Worm (Caenorhabditis elegans) whole organism, dauer: ENCODE results near the gene T23B7.3.
"Not testable (repeated sequence)": the region's sequence is repeated elsewhere in the genome, so short reads cannot be mapped to it uniquely, and the experiment has no call there.

ENCODE experiments used
- unc-62 ChIP-seq: sonication (generic microtip); optimal IDR thresholded peaks from 2 replicates; lab custom pipeline; 2017; ENCODE audit warnings: missing biosample characterization, missing genetic modification reagents, missing genetic modification characterization

T23B7.3 gene

DNA sequence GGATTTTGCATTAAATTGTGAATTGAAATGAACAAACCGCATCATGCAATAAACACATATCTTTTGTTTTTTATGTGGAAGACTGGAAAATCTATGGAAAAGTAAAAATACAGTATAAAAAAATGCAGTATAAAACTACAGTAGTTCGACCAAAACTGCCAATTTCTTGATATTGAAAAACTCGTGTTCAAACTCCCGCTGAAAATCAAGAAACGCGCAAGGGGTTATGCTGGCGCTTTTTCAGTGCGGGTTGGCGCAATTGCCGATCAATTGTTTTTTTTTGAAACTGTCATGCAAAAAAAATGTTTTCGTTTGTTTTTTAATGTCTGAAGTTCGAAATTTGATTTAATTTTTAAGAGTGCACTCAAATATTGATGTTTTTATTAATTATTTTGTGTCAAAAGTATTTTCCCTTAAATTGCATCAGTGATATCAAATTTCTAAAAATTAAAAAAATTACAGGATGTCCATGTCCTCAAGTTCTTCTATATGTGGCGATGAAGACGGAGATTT lies 1.7 kb downstream of the T23B7.3 start, which contains the start of gene dnj-9:
Gene dnj-9, plus strand, starts transcription at position 463 of the 513 bp plus-strand sequence.
- TF ChIP-seq unc-62, result no peak

DNA sequence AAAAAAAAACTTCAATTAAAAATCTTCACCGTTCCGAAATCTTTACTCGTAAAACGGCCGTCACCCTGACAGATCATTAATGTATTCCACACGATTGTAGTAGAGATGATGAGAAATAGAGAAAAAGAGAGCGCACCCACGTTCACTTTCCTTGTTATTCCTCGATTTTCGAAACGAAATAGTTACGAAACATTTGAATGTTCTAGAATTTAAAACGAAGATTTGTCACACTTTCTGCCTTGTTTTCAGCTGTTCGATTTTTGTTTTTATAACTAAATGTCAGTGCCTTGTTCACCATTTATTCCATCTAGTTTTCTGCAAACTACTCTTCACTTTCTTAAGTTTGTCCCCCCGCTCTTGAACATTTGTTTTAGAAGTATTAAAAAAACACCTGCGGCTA lies 4.8 kb downstream of the T23B7.3 start:
- TF ChIP-seq unc-62, result no peak

DNA sequence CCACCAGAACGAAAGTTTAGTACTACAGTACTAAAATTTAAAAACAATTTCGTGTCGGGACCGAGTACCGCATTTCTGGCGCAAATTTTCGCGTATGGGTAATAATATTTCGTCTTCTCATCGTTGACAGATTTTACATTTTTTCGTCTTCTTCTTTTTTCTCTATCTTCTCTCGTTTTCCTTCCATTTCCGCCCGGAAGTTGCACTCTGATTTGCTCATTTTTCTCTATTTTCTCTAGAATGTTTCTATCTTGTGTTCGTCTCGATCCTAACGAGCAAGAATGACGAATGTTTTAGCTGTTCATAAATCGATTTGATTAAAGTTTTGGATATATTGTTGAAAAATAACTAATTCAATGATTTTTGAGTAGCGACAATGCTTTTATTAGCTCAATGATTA lies 5.5 kb downstream of the T23B7.3 start:
- no peak for TF ChIP-seq unc-62

DNA sequence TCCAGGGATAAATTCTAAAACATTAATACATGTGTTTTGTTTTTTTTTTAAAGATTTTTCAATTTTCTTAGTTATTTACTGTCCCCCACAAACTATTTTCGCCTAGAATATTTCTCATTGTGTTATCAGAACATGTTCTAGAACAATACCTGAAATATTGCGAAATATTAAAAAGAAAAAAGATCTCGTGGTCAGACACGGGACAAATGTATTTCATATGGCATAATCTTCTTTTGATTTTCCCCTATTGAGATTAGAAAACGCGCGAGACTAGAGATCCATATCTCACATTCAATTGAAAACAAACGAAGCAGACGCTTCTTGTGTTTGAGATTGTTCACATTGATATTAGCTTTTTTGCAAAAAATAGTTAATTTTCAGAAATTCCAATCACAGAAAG lies 6.1 kb downstream of the T23B7.3 start:
- TF ChIP-seq unc-62, result no peak

DNA sequence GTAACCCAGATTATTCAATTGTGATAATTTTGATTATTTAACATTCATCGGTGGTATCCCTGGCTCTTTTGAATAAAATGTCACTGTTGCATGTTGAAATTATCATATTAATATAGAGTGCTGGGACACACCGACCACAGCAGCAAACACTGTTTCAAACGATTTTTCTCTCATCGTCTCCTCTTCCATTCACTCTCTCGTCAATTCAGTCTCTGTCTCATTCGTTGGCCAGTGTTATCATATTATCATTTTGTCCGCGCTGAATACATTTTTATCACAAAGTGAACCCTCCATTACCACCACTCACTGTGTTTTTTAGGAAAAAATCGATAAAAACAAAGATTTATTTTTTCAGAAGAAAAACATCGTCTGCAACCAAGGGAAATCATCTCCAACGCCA lies 7.1 kb downstream of the T23B7.3 start:
- TF ChIP-seq unc-62, result no peak

DNA sequence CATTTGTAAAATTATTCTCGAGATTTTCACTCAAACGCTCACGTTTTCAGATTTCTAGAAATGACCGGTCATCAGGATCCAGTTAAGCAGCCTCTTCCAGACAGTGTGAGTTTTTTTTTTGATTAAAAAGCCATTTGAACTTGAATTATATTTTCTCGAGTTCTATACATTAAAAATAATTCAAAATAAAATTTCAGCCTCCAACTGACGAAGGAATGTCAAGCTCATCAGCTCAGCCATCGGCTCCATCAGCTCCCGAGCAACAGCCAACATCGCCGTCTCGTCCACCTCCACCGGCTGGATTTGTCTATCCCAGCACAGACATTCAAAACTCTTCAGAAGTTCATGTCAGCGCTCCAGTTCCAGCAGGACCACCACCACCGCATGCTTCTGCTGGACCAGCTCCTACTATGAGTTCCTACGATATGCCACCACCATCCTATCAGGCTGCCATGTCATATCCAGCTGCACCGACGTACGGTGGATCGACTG lies 7.9 kb downstream of the T23B7.3 start, which contains the start of gene F11G11.5:
Gene F11G11.5, plus strand, starts transcription at position 51 of the 492 bp plus-strand sequence.
- TF ChIP-seq unc-62, result no peak

DNA sequence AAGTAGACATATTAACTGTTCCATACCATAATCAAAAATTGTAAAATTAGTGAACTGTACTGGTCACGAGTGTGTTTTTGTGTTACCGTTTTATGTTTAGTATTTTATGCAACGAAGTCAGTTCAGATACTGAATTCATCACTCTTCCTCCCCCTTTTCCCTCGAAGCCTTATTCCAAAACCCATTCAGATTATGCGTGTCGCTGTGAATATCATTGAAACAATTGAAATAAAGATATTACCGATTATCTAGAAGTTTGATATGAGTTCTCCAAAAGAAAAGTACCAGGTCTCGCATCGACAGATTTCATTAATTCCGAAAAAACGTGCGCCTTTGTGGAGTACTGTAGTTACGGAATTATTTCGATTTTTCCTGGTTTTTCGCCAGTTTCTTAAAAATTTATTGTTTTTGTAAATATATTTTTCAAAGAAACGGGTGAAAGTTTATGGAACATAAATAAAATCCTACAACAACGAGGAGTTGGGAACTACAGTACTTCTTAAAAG lies 9.0 kb downstream of the T23B7.3 start:
- TF ChIP-seq unc-62, result no peak

DNA sequence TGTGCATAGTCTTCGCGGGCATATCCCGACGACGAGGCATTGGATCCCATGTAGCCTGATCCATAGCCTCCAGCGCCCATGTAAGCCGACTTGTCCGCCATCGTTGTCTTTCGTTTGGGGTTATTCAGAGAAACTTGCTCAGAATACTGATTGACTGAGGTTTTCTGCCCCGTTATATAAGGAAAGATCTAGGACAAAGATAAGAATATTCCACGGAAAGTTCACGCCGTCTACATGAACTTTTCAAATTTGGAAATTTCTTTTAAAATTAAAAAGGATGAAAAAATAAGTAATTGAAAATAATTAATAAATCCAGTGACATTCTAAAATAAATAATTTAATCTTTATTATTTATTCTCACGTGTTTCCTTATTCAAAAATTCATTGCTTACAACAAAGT lies 10.3 kb downstream of the T23B7.3 start, which contains the start of the genes nspd-5 and F11G11.4:
Gene nspd-5, minus strand, starts transcription at position 101 of the 400 bp plus-strand sequence.
Gene F11G11.4, plus strand, starts transcription at position 335 of the 400 bp plus-strand sequence.
- TF ChIP-seq unc-62, result not testable (repeated sequence)

DNA sequence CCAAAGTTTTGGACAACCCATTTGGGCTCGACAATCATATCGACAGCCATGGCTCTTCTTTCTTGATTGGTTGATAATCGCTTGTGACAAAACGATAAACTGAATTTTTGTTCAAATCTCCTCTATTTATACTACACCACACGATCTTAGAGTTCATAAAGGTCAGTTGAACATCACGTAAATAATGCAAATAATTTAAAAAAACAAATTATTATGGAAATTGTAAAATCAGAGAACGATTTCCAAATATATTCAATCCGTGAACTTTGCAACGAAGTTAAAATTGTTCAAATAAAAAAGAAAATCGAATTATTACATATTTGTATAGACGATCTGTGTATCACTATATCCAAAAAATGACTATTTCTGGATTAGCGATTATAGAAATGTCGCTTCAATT lies 13.4 kb downstream of the T23B7.3 start, which contains the start of the genes mpst-4 and F11G11.14:
Gene mpst-4, minus strand, starts transcription at position 101 of the 400 bp plus-strand sequence.
Gene F11G11.14, plus strand, starts transcription at position 325 of the 400 bp plus-strand sequence.
- TF ChIP-seq unc-62, result no peak

DNA sequence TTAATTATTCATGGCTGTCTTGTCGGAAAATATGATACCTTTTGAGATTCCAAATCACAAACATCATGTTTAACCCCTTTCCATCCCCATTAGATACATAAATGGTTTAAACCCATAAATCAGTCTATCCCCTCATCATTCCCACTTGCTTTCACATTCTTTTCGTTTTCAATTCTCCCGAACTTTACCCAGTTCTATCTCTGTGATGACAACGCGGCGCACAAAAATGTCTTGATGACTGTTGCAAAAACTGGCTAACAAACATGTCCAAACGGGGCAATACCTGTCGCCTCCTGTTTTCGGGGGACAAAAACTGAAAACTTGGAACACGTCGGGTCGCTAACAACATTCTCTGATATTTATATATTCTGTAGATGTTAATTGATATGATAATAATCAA lies 16.1 kb downstream of the T23B7.3 start:
- TF ChIP-seq unc-62, result no peak

DNA sequence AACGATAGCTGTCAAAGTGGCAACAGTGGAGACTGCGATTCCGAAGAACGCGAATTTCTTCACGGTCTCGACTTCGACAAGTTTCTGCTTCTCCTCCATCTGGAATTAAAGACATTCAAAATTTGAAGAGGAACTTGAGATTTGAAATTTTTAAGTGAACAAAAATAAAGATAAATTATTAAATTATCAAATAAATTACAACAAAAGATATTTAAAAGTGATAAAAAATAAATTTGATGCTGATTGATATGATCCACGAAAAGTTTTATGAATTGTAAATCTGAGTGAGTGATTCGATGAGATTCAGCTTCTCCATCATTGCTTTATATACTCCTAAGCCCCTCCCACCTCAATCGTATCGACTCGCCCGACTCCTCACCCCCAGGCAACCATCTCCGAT lies 17.5 kb downstream of the T23B7.3 start, which contains the start of gene col-17:
Gene col-17, minus strand, starts transcription at position 101 of the 400 bp plus-strand sequence.
- no peak for TF ChIP-seq unc-62

DNA sequence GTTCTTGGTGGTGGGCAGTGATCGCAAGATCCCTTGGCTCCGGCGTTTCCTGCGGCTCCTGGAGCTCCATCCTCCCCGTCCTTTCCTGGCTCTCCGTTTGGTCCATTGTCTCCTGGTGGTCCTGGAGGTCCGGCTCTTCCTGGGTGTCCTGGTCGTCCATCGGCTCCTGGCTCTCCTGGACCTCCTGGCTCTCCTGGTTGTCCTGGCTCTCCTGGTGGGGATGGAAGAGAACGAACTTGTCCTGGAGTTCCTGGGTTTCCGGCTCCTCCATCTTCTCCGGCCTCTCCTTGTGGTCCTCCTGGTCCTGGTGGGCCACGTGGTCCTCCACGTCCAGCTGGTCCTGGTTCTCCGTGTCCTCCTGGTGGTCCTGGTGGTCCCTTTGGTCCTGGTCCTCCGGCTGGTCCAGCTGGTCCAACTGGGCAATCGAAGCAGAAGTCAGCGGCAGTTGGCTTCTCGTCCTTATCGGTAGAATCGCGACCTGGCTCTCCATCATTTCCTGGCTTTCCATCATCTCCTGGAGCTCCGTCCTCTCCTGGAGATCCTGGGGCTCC lies 19.9 kb downstream of the T23B7.3 start:
- no peak for TF ChIP-seq unc-62

DNA sequence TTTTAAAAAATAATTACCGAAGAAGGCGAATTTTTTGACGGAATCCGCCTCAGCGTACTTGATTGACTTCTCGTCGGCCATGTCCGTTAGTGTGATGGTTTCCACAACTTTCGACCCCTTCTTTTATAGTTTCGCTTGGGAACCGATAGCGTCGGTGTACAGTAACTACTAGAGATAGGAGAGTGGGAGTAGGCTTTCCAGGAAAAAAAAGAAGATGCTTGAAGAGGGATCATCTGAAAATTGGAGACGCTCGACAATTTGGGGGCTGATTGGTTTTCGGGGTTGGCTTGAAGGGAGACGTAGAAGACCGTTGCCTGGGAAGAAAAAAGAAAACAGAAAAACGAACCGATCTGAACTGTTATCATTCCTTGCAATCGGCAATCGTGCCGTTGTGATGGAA lies 20.7 kb downstream of the T23B7.3 start, which contains the start of gene col-20:
Gene col-20, minus strand, starts transcription at position 101 of the 400 bp plus-strand sequence.
- TF ChIP-seq unc-62, result no peak

DNA sequence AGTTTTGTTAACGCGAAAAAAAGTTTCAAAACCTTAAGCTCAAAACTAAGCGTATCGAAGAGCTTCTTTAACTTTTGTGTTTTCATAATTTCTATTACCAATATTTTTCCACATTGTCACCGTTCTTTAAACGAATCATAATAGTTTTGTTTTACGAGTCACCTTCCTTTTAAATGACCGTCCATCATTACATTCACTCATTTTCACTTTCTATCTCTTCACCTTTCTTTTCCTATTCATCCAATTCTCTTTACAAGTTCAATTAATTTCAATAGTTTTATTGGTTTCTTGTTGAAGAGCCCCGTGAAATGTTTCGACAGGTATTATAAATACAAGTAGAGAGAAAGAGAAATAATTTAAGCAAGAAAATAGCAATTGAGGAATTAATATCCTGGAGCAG lies 21.8 kb downstream of the T23B7.3 start:
- TF ChIP-seq unc-62, result no peak

DNA sequence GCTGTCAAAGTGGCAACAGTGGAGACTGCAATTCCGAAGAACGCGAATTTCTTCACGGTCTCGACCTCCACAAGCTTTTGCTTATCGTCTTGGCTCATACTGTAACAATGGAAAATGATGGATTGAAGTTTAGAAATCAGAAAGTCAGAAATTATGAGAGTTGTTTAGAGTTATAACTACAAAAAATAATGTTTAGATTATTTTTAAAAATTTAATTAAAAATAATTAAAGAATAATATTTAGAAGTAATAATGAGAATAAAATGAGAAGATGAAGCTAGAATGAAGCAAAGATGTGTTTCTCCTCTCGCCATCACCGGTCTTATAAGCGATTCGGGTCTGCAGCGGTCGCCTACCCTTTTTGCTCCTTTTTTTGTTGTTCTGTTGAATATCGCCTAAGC lies 23.0 kb downstream of the T23B7.3 start, which contains the start of gene col-73:
Gene col-73, minus strand, starts transcription at position 101 of the 400 bp plus-strand sequence.
- TF ChIP-seq unc-62, result no peak

DNA sequence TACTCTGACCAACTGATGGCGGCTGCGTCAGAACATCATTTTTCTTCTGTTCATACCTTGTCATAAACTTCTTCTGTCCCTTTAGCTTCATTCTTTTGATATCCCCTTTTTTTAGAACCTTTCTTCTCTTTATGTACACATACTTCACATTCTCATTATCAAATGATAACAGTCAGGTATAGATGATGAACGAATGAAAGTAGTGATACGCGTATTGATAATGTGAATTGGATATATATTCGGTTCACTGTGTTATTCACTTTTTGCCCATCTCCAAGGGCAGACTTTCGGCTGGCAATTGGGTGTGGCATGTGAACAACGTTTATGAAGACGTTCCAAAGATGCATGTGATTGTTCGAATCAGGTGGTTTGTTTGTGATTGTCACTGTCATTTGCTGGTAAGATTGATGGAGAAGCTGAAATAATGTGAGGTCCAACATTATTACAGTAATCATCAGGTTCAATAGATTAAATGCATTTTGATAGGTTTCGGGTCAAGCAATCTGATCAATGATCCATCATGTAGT lies 24.4 kb downstream of the T23B7.3 start, which contains the start of gene F11G11.15:
Gene F11G11.15, plus strand, starts transcription at position 511 of the 527 bp plus-strand sequence.
- no peak for TF ChIP-seq unc-62

DNA sequence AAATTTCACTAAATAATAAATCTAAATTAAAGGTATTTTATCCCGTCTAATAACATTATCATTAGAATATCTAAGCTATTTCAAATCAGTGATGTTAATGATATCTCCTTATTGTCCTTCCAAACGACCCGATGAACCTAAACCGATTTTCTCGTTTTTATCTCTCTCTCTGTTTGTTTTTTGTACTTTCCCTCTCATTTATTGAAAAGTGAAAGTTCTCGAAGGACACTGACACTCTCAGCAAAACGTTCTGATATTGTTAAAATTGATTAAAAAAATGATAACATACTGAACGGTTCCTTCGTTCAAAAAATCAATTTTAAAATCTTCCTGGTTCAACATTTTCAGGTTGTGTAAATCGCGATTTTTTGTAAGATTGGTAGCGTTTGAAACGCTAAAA lies 26.1 kb downstream of the T23B7.3 start, which contains the start of gene F11G11.13:
Gene F11G11.13, minus strand, starts transcription at position 89 of the 400 bp plus-strand sequence.
- no peak for TF ChIP-seq unc-62
